Worm (Caenorhabditis elegans) whole organism, L4 larva: ENCODE measurements around the gene B0507.5.

Experiments
- D1046.2 ChIP-seq: fragments of 200-800 bp; sonication (Bioruptor generic); IDR thresholded peaks from 2 replicates; pipeline ENCODE4 v1.3.6; 2022; ENCODE audit warnings: missing genetic modification characterization, missing compliant biosample characterization
- F10B5.3 ChIP-seq: sonication (generic microtip); optimal IDR thresholded peaks from 2 replicates; lab custom pipeline; 2016; ENCODE audit warnings: mild to moderate bottlenecking, missing genetic modification characterization, missing compliant biosample characterization
- F44E2.7 ChIP-seq: fragments of 200-800 bp; sonication (Bioruptor generic); IDR thresholded peaks from 2 replicates; pipeline ENCODE4 v2.1.2; 2022; ENCODE audit warnings: missing genetic modification characterization, missing compliant biosample characterization
- T20F7.1 ChIP-seq: fragments of 200-800 bp; sonication (Bioruptor generic); optimal IDR thresholded peaks from 2 replicates; lab custom pipeline; 2018; ENCODE audit warnings: mild to moderate bottlenecking, missing genetic modification characterization, missing compliant biosample characterization
- Y48G9A.11 ChIP-seq: fragments of 200-800 bp; sonication (Bioruptor generic); IDR thresholded peaks from 2 replicates; pipeline ENCODE4 v1.3.6; 2022; ENCODE audit warnings: missing genetic modification reagents, missing genetic modification characterization, missing compliant biosample characterization
- aha-1 ChIP-seq: fragments of 150-350 bp; peaks from one replicate; lab custom pipeline; 2014; ENCODE audit warnings: missing biosample characterization, missing genetic modification characterization
- attf-4 ChIP-seq: sonication (generic microtip); optimal IDR thresholded peaks from 3 replicates; lab custom pipeline; 2017; ENCODE audit warnings: missing biosample characterization, missing genetic modification characterization
- ceh-44 ChIP-seq: fragments of 200-800 bp; sonication (Bioruptor generic); IDR thresholded peaks from 2 replicates; pipeline ENCODE4 v1.3.6; 2022; ENCODE audit warnings: missing genetic modification reagents, missing genetic modification characterization, missing compliant biosample characterization
- ceh-82 ChIP-seq: sonication (generic microtip); optimal IDR thresholded peaks from 2 replicates; lab custom pipeline; 2017; ENCODE audit warnings: missing biosample characterization, missing genetic modification characterization
- ces-1 ChIP-seq: fragments of 150-350 bp; sonication (generic microtip); optimal IDR thresholded peaks from 4 replicates; lab custom pipeline; 2014; ENCODE audit warnings: missing biosample characterization, missing genetic modification reagents, missing genetic modification characterization
- cey-2 ChIP-seq: sonication (generic microtip); optimal IDR thresholded peaks from 3 replicates; lab custom pipeline; 2017; ENCODE audit warnings: missing genetic modification characterization, mild to moderate bottlenecking, missing compliant biosample characterization, antibody characterized with exemption, borderline replicate concordance; ENCODE audit not compliant: insufficient read depth
- daf-16 ChIP-seq, 3 experiments: sonication (generic microtip); optimal IDR thresholded peaks; 2 replicates each; lab custom pipeline; 2016 to 2017; ENCODE audit warnings: missing genetic modification characterization in 3 of 3, missing genetic modification reagents in 3 of 3, mild to moderate bottlenecking in 2 of 3, missing compliant biosample characterization in 2 of 3, missing biosample characterization in 1 of 3, moderate library complexity in 1 of 3
- dmd-6 ChIP-seq: fragments of 200-800 bp; sonication (Bioruptor generic); IDR thresholded peaks from 2 replicates; pipeline ENCODE4 v1.3.6; 2022; ENCODE audit warnings: missing genetic modification reagents, missing genetic modification characterization, missing compliant biosample characterization
- dve-1 ChIP-seq: sonication (generic microtip); optimal IDR thresholded peaks from 2 replicates; lab custom pipeline; 2017; ENCODE audit warnings: antibody characterized with exemption, mild to moderate bottlenecking, missing genetic modification characterization, missing compliant biosample characterization; ENCODE audit not compliant: insufficient read depth
- egl-27 ChIP-seq: sonication (generic microtip); optimal IDR thresholded peaks from 3 replicates; lab custom pipeline; 2017; ENCODE audit warnings: missing biosample characterization, missing genetic modification reagents, missing genetic modification characterization
- gei-8 ChIP-seq: fragments of 200-800 bp; sonication (Bioruptor generic); optimal IDR thresholded peaks from 2 replicates; lab custom pipeline; 2018; ENCODE audit warnings: mild to moderate bottlenecking, missing genetic modification characterization, missing compliant biosample characterization
- hif-1 ChIP-seq, 2 experiments: sonication (generic microtip); optimal IDR thresholded peaks; 2 replicates each; lab custom pipeline; 2016 to 2017; ENCODE audit warnings: missing compliant biosample characterization in 2 of 2, missing genetic modification characterization in 2 of 2, missing genetic modification reagents in 2 of 2, missing genotype in 2 of 2, mild to moderate bottlenecking in 1 of 2
- hlh-11 ChIP-seq: fragments of 200-800 bp; sonication (Bioruptor generic); optimal IDR thresholded peaks from 2 replicates; lab custom pipeline; 2018; ENCODE audit warnings: mild to moderate bottlenecking, missing genetic modification characterization, missing compliant biosample characterization
- hlh-30 ChIP-seq: sonication (generic microtip); optimal IDR thresholded peaks from 2 replicates; lab custom pipeline; 2017; ENCODE audit warnings: antibody characterized with exemption, mild to moderate bottlenecking, missing genetic modification characterization, missing compliant biosample characterization; ENCODE audit not compliant: insufficient read depth
- lim-7 ChIP-seq: fragments of 200-800 bp; sonication (Bioruptor generic); IDR thresholded peaks from 2 replicates; pipeline ENCODE4 v1.3.6; 2022; ENCODE audit warnings: missing genetic modification characterization, missing compliant biosample characterization
- mdl-1 ChIP-seq, 2 experiments: fragments of 150-350 bp in 1 of 2; sonication (generic microtip) in 1 of 2; optimal IDR thresholded peaks; 2 replicates each; lab custom pipeline; 2014 to 2017; ENCODE audit warnings: missing biosample characterization in 2 of 2, missing genetic modification characterization in 2 of 2
- mep-1 ChIP-seq: fragments of 150-350 bp; sonication (generic microtip); optimal IDR thresholded peaks from 3 replicates; lab custom pipeline; 2014; ENCODE audit warnings: missing biosample characterization, missing genetic modification characterization
- mes-2 ChIP-seq: sonication (generic microtip); optimal IDR thresholded peaks from 2 replicates; lab custom pipeline; 2016; ENCODE audit warnings: missing genotype, mild to moderate bottlenecking, missing genetic modification characterization, missing compliant biosample characterization; ENCODE audit not compliant: poor library complexity, severe bottlenecking
- nhr-111 ChIP-seq: fragments of 200-800 bp; sonication (Bioruptor generic); optimal IDR thresholded peaks from 2 replicates; lab custom pipeline; 2018; ENCODE audit warnings: mild to moderate bottlenecking, missing genetic modification characterization, missing compliant biosample characterization
- nhr-28 ChIP-seq: fragments of 150-350 bp; optimal IDR thresholded peaks from 2 replicates; lab custom pipeline; 2014; ENCODE audit warnings: missing biosample characterization, missing genetic modification characterization
- nhr-41 ChIP-seq: fragments of 200-800 bp; sonication (Bioruptor generic); IDR thresholded peaks from 2 replicates; pipeline ENCODE4 v1.3.6; 2022; ENCODE audit warnings: missing genetic modification reagents, missing genetic modification characterization, missing compliant biosample characterization
- nhr-48 ChIP-seq: sonication (generic microtip); optimal IDR thresholded peaks from 2 replicates; lab custom pipeline; 2016; ENCODE audit warnings: mild to moderate bottlenecking, missing genetic modification characterization, missing compliant biosample characterization
- nhr-6 ChIP-seq: fragments of 150-350 bp; optimal IDR thresholded peaks from 2 replicates; lab custom pipeline; 2014; ENCODE audit warnings: missing biosample characterization, missing genetic modification characterization
- php-3 ChIP-seq: fragments of 200-800 bp; sonication (Bioruptor generic); IDR thresholded peaks from 2 replicates; pipeline ENCODE4 v1.3.6; 2022; ENCODE audit warnings: missing genetic modification reagents, missing genetic modification characterization, missing compliant biosample characterization
- pqm-1 ChIP-seq: sonication (generic microtip); optimal IDR thresholded peaks from 2 replicates; lab custom pipeline; 2017; ENCODE audit warnings: missing biosample characterization, missing genetic modification characterization
- rbr-2 ChIP-seq: sonication (generic microtip); optimal IDR thresholded peaks from 2 replicates; lab custom pipeline; 2016; ENCODE audit warnings: missing genotype, missing genetic modification characterization, missing compliant biosample characterization
- saeg-2 ChIP-seq: fragments of 200-800 bp; sonication (Bioruptor generic); IDR thresholded peaks from 2 replicates; pipeline ENCODE4 v1.3.6; 2022; ENCODE audit warnings: missing genetic modification reagents, missing genetic modification characterization, missing compliant biosample characterization
- set-16 ChIP-seq: fragments of 200-800 bp; sonication (Bioruptor generic); IDR thresholded peaks from 2 replicates; pipeline ENCODE4 v1.3.6; 2022; ENCODE audit warnings: missing genetic modification reagents, missing genetic modification characterization, missing compliant biosample characterization
- snpc-4 ChIP-seq: fragments of 150-350 bp; optimal IDR thresholded peaks from 2 replicates; lab custom pipeline; 2014; ENCODE audit warnings: missing biosample characterization, missing genetic modification characterization
- spr-3 ChIP-seq: fragments of 200-800 bp; sonication (Bioruptor generic); optimal IDR thresholded peaks from 2 replicates; lab custom pipeline; 2018; ENCODE audit warnings: mild to moderate bottlenecking, missing genetic modification characterization, missing compliant biosample characterization
- tra-1 ChIP-seq: fragments of 200-800 bp; sonication (Bioruptor generic); IDR thresholded peaks from 2 replicates; pipeline ENCODE4 v1.3.6; 2022; ENCODE audit warnings: missing genetic modification reagents, missing genetic modification characterization, missing compliant biosample characterization
- unc-130 ChIP-seq: sonication (generic microtip); optimal IDR thresholded peaks from 2 replicates; lab custom pipeline; 2016; ENCODE audit warnings: missing genetic modification reagents, missing genetic modification characterization, missing compliant biosample characterization
- unc-39 ChIP-seq: sonication (generic microtip); optimal IDR thresholded peaks from 2 replicates; lab custom pipeline; 2017; ENCODE audit warnings: missing biosample characterization, missing genetic modification characterization
- unc-62 ChIP-seq, 3 experiments: fragments of 150-350 bp in 1 of 3; sonication (generic microtip); optimal IDR thresholded peaks in 2 of 3; peaks in 1 of 3; 1 replicate in 1 of 3; 2 replicates in 2 of 3; lab custom pipeline; 2014 to 2017; ENCODE audit warnings: missing biosample characterization in 3 of 3, missing genetic modification characterization in 3 of 3, missing genetic modification reagents in 3 of 3, missing genotype in 1 of 3
- vab-7 ChIP-seq: fragments of 200-800 bp; sonication (Bioruptor generic); IDR thresholded peaks from 2 replicates; pipeline ENCODE4 v1.3.6; 2022; ENCODE audit warnings: missing genetic modification reagents, missing genetic modification characterization, missing compliant biosample characterization
- zfp-2 ChIP-seq: sonication (generic microtip); optimal IDR thresholded peaks from 2 replicates; lab custom pipeline; 2016; ENCODE audit warnings: mild to moderate bottlenecking, missing genetic modification characterization, missing compliant biosample characterization
- ztf-7 ChIP-seq: fragments of 150-350 bp; optimal IDR thresholded peaks from 2 replicates; lab custom pipeline; 2014; ENCODE audit warnings: missing biosample characterization, missing genetic modification characterization

Gene B0507.5

ce11 chrV:8776270-8776669 lies 22.8 kb downstream of the B0507.5 start, which contains the start of gene B0507.1:
Gene B0507.1 (plus strand): TSS chrV:8776570.
- TF ChIP-seq ztf-7 (tag; lab: Kevin White, UChicago) (no peak), zfp-2 (tag; lab: Kevin White, UChicago) (no peak), spr-3 (no peak), aha-1 (tag; lab: Kevin White, UChicago) (no peak), hlh-11 (no peak), F44E2.7 (GFP tag; lab: Robert Waterston, UW) (no peak), cey-2 (tag; lab: Kevin White, UChicago) (no peak), nhr-111 (GFP tag; lab: Kevin White, UChicago) (no peak), mdl-1 (tag; optimal IDR thresholded peaks at IDR 0.05; lab: Kevin White, UChicago) (no peak), attf-4 (no peak)

ce11 chrV:8781164-8781563 lies 27.7 kb downstream of the B0507.5 start:
- TF ChIP-seq daf-16 (GFP tag; optimal IDR thresholded peaks at IDR 0.05; lab: Kevin White, UChicago), result no peak
- peak; percentile 35 for TF ChIP-seq daf-16 (tag; optimal IDR thresholded peaks at IDR 0.05; lab: Kevin White, UChicago)
- TF ChIP-seq nhr-28 (tag; lab: Kevin White, UChicago), result peak; percentile 88
- TF ChIP-seq hlh-11, result peak; percentile 23
- 0 out of 2 replicates have a peak, but pooled peaks have one; percentile 14 for TF ChIP-seq dmd-6 (GFP tag; lab: Robert Waterston, UW)
- no peak for TF ChIP-seq ceh-44 (GFP tag; lab: Robert Waterston, UW)
- peak; percentile 68 for TF ChIP-seq pqm-1 (tag; lab: Kevin White, UChicago)
- no peak for TF ChIP-seq hif-1 (tag; optimal IDR thresholded peaks at IDR 0.05; lab: Kevin White, UChicago)
- TF ChIP-seq rbr-2, result no peak
- peak; percentile 18 for TF ChIP-seq dve-1 (tag; lab: Kevin White, UChicago)

- peak; percentile 44 for TF ChIP-seq mes-2 (tag; lab: Kevin White, UChicago)
- TF ChIP-seq unc-62 (GFP tag; optimal IDR thresholded peaks at IDR 0.05 in 1 of 2; lab: Kevin White, UChicago), result peak in 1 of 2 experiments; percentile 96
- TF ChIP-seq unc-62 (tag; optimal IDR thresholded peaks at IDR 0.05; lab: Kevin White, UChicago), result no peak
- TF ChIP-seq F10B5.3, result no peak
- TF ChIP-seq saeg-2 (GFP tag; lab: Robert Waterston, UW), result no peak
- TF ChIP-seq aha-1 (tag; lab: Kevin White, UChicago), result peak; percentile 64
Measured at ce11 chrV:8782112-8782511, 28.6 kb downstream of the B0507.5 start.

ce11 chrV:8784485-8784884 lies 31.0 kb downstream of the B0507.5 start:
- TF ChIP-seq lim-7 (GFP tag; lab: Robert Waterston, UW), result peak; percentile 37; the same call in 1 of the 2 replicates
- TF ChIP-seq unc-39, result no peak
- peak; percentile 13; the same call in 1 of the 2 replicates for TF ChIP-seq set-16 (GFP tag; lab: Robert Waterston, UW)

- TF ChIP-seq T20F7.1 (GFP tag; lab: Kevin White, UChicago) (no peak), nhr-48 (tag; lab: Kevin White, UChicago) (no peak), mep-1 (tag; lab: Kevin White, UChicago) (peak; percentile 55), nhr-6 (tag; lab: Kevin White, UChicago) (no peak), ces-1 (no peak), hlh-30 (tag; lab: Kevin White, UChicago) (peak; percentile 56), nhr-41 (GFP tag; lab: Robert Waterston, UW) (peak; percentile 65; the same call in 1 of the 2 replicates), Y48G9A.11 (GFP tag; lab: Robert Waterston, UW) (no peak), dve-1 (tag; lab: Kevin White, UChicago) (peak; percentile 70), snpc-4 (tag; lab: Kevin White, UChicago) (no peak), vab-7 (no peak), tra-1 (GFP tag; lab: Robert Waterston, UW) (no peak), dmd-6 (GFP tag; lab: Robert Waterston, UW) (peak; percentile 18; the same call in 1 of the 2 replicates), mes-2 (tag; lab: Kevin White, UChicago) (no peak), gei-8 (GFP tag; lab: Kevin White, UChicago) (peak; percentile 22), hif-1 (tag; optimal IDR thresholded peaks at IDR 0.05; lab: Kevin White, UChicago) (peak in 1 of 2 experiments; percentile 23), php-3 (GFP tag; lab: Robert Waterston, UW) (0 out of 2 replicates have a peak, but pooled peaks have one; percentile 29), ceh-82 (no peak), unc-130 (GFP tag; lab: Kevin White, UChicago) (no peak), D1046.2 (GFP tag; lab: Robert Waterston, UW) (no peak), egl-27 (tag; lab: Kevin White, UChicago) (no peak)
Measured at ce11 chrV:8785526-8785925, 32.0 kb downstream of the B0507.5 start.
